Worm (Caenorhabditis elegans) whole organism, young adult: Measurements from ENCODE around the gene C34C12.7.
A peak's percentile ranks its signal among the peaks of the same experiment; 100 is the strongest.

ENCODE experiments used
- B0035.1 ChIP-seq: sonication (generic microtip); optimal IDR thresholded peaks from 2 replicates; lab custom pipeline; 2016; ENCODE audit warnings: missing genetic modification characterization, mild to moderate bottlenecking, missing compliant biosample characterization, missing genotype, missing genetic modification reagents
- F52B5.7 ChIP-seq: sonication (generic microtip); optimal IDR thresholded peaks from 2 replicates; lab custom pipeline; 2016; ENCODE audit warnings: mild to moderate bottlenecking, missing genetic modification characterization, missing compliant biosample characterization
- Y67H2A.10 ChIP-seq: fragments of 200-800 bp; sonication (Bioruptor generic); conservative IDR thresholded peaks from 2 replicates; pipeline ENCODE4 v1.3.6; 2022; ENCODE audit warnings: missing genetic modification reagents, missing genetic modification characterization, missing compliant biosample characterization
- ama-1 ChIP-seq, 3 experiments: fragments of 150-350 bp in 1 of 3; sonication (generic microtip) in 2 of 3; optimal IDR thresholded peaks; 2 replicates each; lab custom pipeline; 2014 to 2018; ENCODE audit warnings: missing biosample characterization in 2 of 3, missing genetic modification characterization in 2 of 3, missing genetic modification reagents in 2 of 3
- cebp-2 ChIP-seq: fragments of 200-800 bp; sonication (Bioruptor generic); IDR thresholded peaks from 2 replicates; pipeline ENCODE4 v1.3.6; 2022; ENCODE audit warnings: missing genetic modification characterization, missing compliant biosample characterization
- him-1 ChIP-seq: sonication (generic microtip); optimal IDR thresholded peaks from 2 replicates; lab custom pipeline; 2016; ENCODE audit warnings: missing genotype, missing genetic modification reagents, missing genetic modification characterization, missing compliant biosample characterization
- let-607 ChIP-seq, 2 experiments: fragments of 200-800 bp in 1 of 2; sonication (Bioruptor generic) in 1 of 2; sonication (generic microtip) in 1 of 2; optimal IDR thresholded peaks; 2 replicates each; lab custom pipeline; 2016 to 2018; ENCODE audit warnings: mild to moderate bottlenecking in 2 of 2, missing compliant biosample characterization in 2 of 2, missing genetic modification characterization in 2 of 2, moderate library complexity in 2 of 2, missing genotype in 1 of 2
- lin-54 ChIP-seq: fragments of 200-800 bp; sonication (Bioruptor generic); optimal IDR thresholded peaks from 2 replicates; lab custom pipeline; 2018; ENCODE audit warnings: mild to moderate bottlenecking, missing genetic modification characterization, missing compliant biosample characterization
- madf-3 ChIP-seq: fragments of 200-800 bp; sonication (Bioruptor generic); IDR thresholded peaks from 2 replicates; pipeline ENCODE4 v1.3.6; 2022; ENCODE audit warnings: missing genetic modification reagents, missing genetic modification characterization, missing compliant biosample characterization
- snpc-4 ChIP-seq, 5 experiments: fragments of 150-350 bp in 1 of 5; sonication (generic microtip) in 4 of 5; optimal IDR thresholded peaks; 2 replicates each; lab custom pipeline; 2014 to 2018; ENCODE audit warnings: missing genetic modification characterization in 5 of 5, missing biosample characterization in 3 of 5, antibody characterized with exemption in 2 of 5, mild to moderate bottlenecking in 2 of 5, missing compliant biosample characterization in 2 of 5, missing genotype in 2 of 5, moderate library complexity in 2 of 5, missing genetic modification reagents in 1 of 5
- unc-130 ChIP-seq: sonication (generic microtip); optimal IDR thresholded peaks from 2 replicates; lab custom pipeline; 2016; ENCODE audit warnings: missing genetic modification reagents, missing genetic modification characterization, missing compliant biosample characterization

ce11 chrIII:3502215-3502838 lies 14.2 kb upstream of the C34C12.7 start, which contains the start of gene M01F1.8:
- peak; percentile 61 for TF ChIP-seq unc-130 (GFP tag; lab: Kevin White, UChicago)
- no peak for TF ChIP-seq snpc-4 (GFP tag; optimal IDR thresholded peaks at IDR 0.05; lab: Kevin White, UChicago)
- TF ChIP-seq snpc-4 (tag; optimal IDR thresholded peaks at IDR 0.05; lab: Kevin White, UChicago): no peak
- TF ChIP-seq F52B5.7 (tag; lab: Kevin White, UChicago): no peak
- TF ChIP-seq B0035.1 (tag; lab: Kevin White, UChicago): no peak
- TF ChIP-seq cebp-2 (GFP tag; lab: Robert Waterston, UW): no peak
- no peak for TF ChIP-seq madf-3 (GFP tag; lab: Robert Waterston, UW)
- TF ChIP-seq him-1 (tag; lab: Kevin White, UChicago): peak; percentile 52
- no peak for TF ChIP-seq Y67H2A.10 (GFP tag; lab: Robert Waterston, UW)
- peak; percentile 62 for TF ChIP-seq lin-54
- no peak for TF ChIP-seq ama-1 (optimal IDR thresholded peaks at IDR 0.05; lab: Kevin White, UChicago)
- TF ChIP-seq ama-1 (GFP tag; optimal IDR thresholded peaks at IDR 0.05; lab: Kevin White, UChicago): peak in 1 of 2 experiments; percentile 45
- no peak for TF ChIP-seq let-607 (tag; optimal IDR thresholded peaks at IDR 0.05; lab: Kevin White, UChicago)
